Fruit fly (Drosophila melanogaster) whole organism, prepupa: ENCODE data around the gene Nepl21.

ENCODE experiments used
- CG10669 ChIP-seq: fragments of 200-800 bp; sonication (Bioruptor generic); optimal IDR thresholded peaks from 3 replicates; lab custom pipeline; 2018; ENCODE audit warnings: missing biosample characterization, mild to moderate bottlenecking, missing genetic modification characterization, moderate library complexity
- CG11902 ChIP-seq: fragments of 200-800 bp; sonication (Bioruptor generic); optimal IDR thresholded peaks from 3 replicates; lab custom pipeline; 2016; ENCODE audit warnings: missing biosample characterization, missing genetic modification characterization
- CG31627 ChIP-seq: fragments of 200-800 bp; sonication (Bioruptor generic); optimal IDR thresholded peaks from 3 replicates; lab custom pipeline; 2016; ENCODE audit warnings: missing biosample characterization, missing genetic modification characterization
- CG6163 ChIP-seq: fragments of 200-800 bp; sonication (Bioruptor generic); IDR thresholded peaks from 3 replicates; pipeline ENCODE4 v1.3.6; 2022; ENCODE audit warnings: missing biosample characterization, missing genetic modification characterization
- CG7368 ChIP-seq: fragments of 200-800 bp; sonication (Bioruptor generic); optimal IDR thresholded peaks from 3 replicates; lab custom pipeline; 2016; ENCODE audit warnings: missing biosample characterization, missing genetic modification characterization
- CG8632 ChIP-seq: fragments of 200-800 bp; sonication (Bioruptor generic); optimal IDR thresholded peaks from 3 replicates; lab custom pipeline; 2016; ENCODE audit warnings: missing biosample characterization, missing genetic modification characterization
- Gug ChIP-seq: fragments of 200-800 bp; sonication (Bioruptor generic); IDR thresholded peaks from 2 replicates; pipeline ENCODE4 v1.3.6; 2022; ENCODE audit warnings: missing biosample characterization, missing genetic modification characterization
- Sox15 ChIP-seq: fragments of 200-800 bp; sonication (Bioruptor generic); optimal IDR thresholded peaks from 3 replicates; lab custom pipeline; 2016; ENCODE audit warnings: missing biosample characterization, missing genetic modification characterization
- acj6 ChIP-seq: fragments of 200-800 bp; sonication (Bioruptor generic); optimal IDR thresholded peaks from 3 replicates; lab custom pipeline; 2016; ENCODE audit warnings: missing biosample characterization, missing genetic modification characterization
- fkh ChIP-seq: fragments of 200-800 bp; sonication (Bioruptor generic); optimal IDR thresholded peaks from 3 replicates; lab custom pipeline; 2017; ENCODE audit warnings: missing biosample characterization, mild to moderate bottlenecking, missing genetic modification characterization, moderate library complexity
- pdm3 ChIP-seq: fragments of 200-800 bp; sonication (Bioruptor generic); optimal IDR thresholded peaks from 3 replicates; lab custom pipeline; 2016; ENCODE audit warnings: missing biosample characterization, missing genetic modification characterization
- topi ChIP-seq: fragments of 200-800 bp; sonication (Bioruptor generic); optimal IDR thresholded peaks from 3 replicates; lab custom pipeline; 2016; ENCODE audit warnings: missing biosample characterization, missing genetic modification characterization

dm6 chr3R:28891513-28892097, 8.1 kb downstream of the Nepl21 start:
- TF ChIP-seq Sox15 (GFP tag; lab: Kevin White, UChicago) (no peak), topi (GFP tag; lab: Kevin White, UChicago) (no peak), CG31627 (GFP tag; lab: Kevin White, UChicago) (no peak), CG6163 (GFP tag; lab: Robert Waterston, UW) (peak; percentile 65), CG11902 (no peak), fkh (GFP tag; lab: Kevin White, UChicago) (no peak), pdm3 (no peak), acj6 (GFP tag; lab: Kevin White, UChicago) (no peak), CG7368 (GFP tag; lab: Kevin White, UChicago) (no peak), CG10669 (no peak), CG8632 (GFP tag; lab: Kevin White, UChicago) (no peak), Gug (no peak)
